Worm (Caenorhabditis elegans) whole organism, L4 larva: ENCODE data around the gene C02B8.12.

Experiments
- ama-1 ChIP-seq: fragments of 150-350 bp; optimal IDR thresholded peaks from 2 replicates; lab custom pipeline; 2014; ENCODE audit warnings: inconsistent platforms, mixed read lengths
- attf-4 ChIP-seq: sonication (generic microtip); optimal IDR thresholded peaks from 3 replicates; lab custom pipeline; 2017; ENCODE audit warnings: missing biosample characterization, missing genetic modification characterization
- dmd-9 ChIP-seq: fragments of 200-800 bp; sonication (Bioruptor generic); IDR thresholded peaks from 2 replicates; pipeline ENCODE4 v1.3.6; 2022; ENCODE audit warnings: missing genetic modification reagents, missing genetic modification characterization, missing compliant biosample characterization
- hlh-11 ChIP-seq: fragments of 200-800 bp; sonication (Bioruptor generic); optimal IDR thresholded peaks from 2 replicates; lab custom pipeline; 2018; ENCODE audit warnings: mild to moderate bottlenecking, missing genetic modification characterization, missing compliant biosample characterization
- pha-4 ChIP-seq, 2 experiments: fragments of 150-350 bp in 1 of 2; fragments of 200-800 bp in 1 of 2; sonication (Bioruptor generic) in 1 of 2; IDR thresholded peaks in 1 of 2; optimal IDR thresholded peaks in 1 of 2; 2 replicates each; pipeline versions ENCODE4 v1.3.6 to Lab custom; 2014 to 2022; ENCODE audit warnings: missing genetic modification characterization in 2 of 2, missing genetic modification reagents in 2 of 2, missing biosample characterization in 1 of 2, missing compliant biosample characterization in 1 of 2
- snpc-4 ChIP-seq: fragments of 150-350 bp; optimal IDR thresholded peaks from 2 replicates; lab custom pipeline; 2014; ENCODE audit warnings: missing biosample characterization, missing genetic modification characterization

ce11 chrX:8089266-8089909 lies 33.8 kb downstream of the C02B8.12 start:
- TF ChIP-seq snpc-4 (tag; lab: Kevin White, UChicago), result no peak
- TF ChIP-seq ama-1 (lab: Kevin White, UChicago), result no peak
- peak; percentile 47 for TF ChIP-seq hlh-11 (tag; lab: Kevin White, UChicago)
- no peak for TF ChIP-seq attf-4
- TF ChIP-seq pha-4 (GFP tag; IDR thresholded peaks at IDR 0.05; lab: Robert Waterston, UW), result no peak
- no peak for TF ChIP-seq pha-4 (tag; optimal IDR thresholded peaks at IDR 0.05; lab: Kevin White, UChicago)
- TF ChIP-seq dmd-9 (GFP tag; lab: Robert Waterston, UW), result no peak
